Worm (Caenorhabditis elegans) whole organism, L4/young adult: ENCODE results near the gene K02E10.7.

ENCODE experiments used
- W03F9.2 ChIP-seq: fragments of 150-350 bp; optimal IDR thresholded peaks from 2 replicates; lab custom pipeline; 2014; ENCODE audit warnings: missing biosample characterization, missing genetic modification characterization
- dao-5 ChIP-seq: sonication (generic microtip); optimal IDR thresholded peaks from 2 replicates; lab custom pipeline; 2016; ENCODE audit warnings: missing genotype, missing genetic modification characterization, moderate library complexity, missing compliant biosample characterization
- him-1 ChIP-seq: sonication (generic microtip); optimal IDR thresholded peaks from 2 replicates; lab custom pipeline; 2016; ENCODE audit warnings: missing genotype, missing genetic modification reagents, missing genetic modification characterization, missing compliant biosample characterization

ce11 chrX:2522658-2523057 lies 14.3 kb upstream of the K02E10.7 start:
- no peak for TF ChIP-seq him-1 (tag; lab: Kevin White, UChicago)
- no peak for TF ChIP-seq dao-5 (tag; lab: Kevin White, UChicago)
- TF ChIP-seq W03F9.2 (tag; lab: Kevin White, UChicago): no peak
